Worm (Caenorhabditis elegans) whole organism, midembryonic: Measurements from ENCODE around the gene C55B6.1.

Experiments
- flt-1 ChIP-seq: fragments of 200-800 bp; sonication (Bioruptor generic); IDR thresholded peaks from 2 replicates; pipeline ENCODE4 v1.3.6; 2022; ENCODE audit warnings: missing genetic modification characterization, missing compliant biosample characterization
- tab-1 ChIP-seq: fragments of 200-800 bp; sonication (Bioruptor generic); IDR thresholded peaks from 2 replicates; pipeline ENCODE4 v1.3.6; 2022; ENCODE audit warnings: missing genetic modification characterization, missing compliant biosample characterization

ce11 chrX:7209151-7209550, 9.0 kb downstream of the C55B6.1 start:
- TF ChIP-seq tab-1 (no peak), flt-1 (GFP tag; lab: Robert Waterston, UW) (no peak)
